Worm (Caenorhabditis elegans) whole organism, L4 larva: Measurements from ENCODE around the gene C14A4.6.

ENCODE experiments used
- F44E2.7 ChIP-seq: fragments of 200-800 bp; sonication (Bioruptor generic); IDR thresholded peaks from 2 replicates; pipeline ENCODE4 v2.1.2; 2022; ENCODE audit warnings: missing genetic modification characterization, missing compliant biosample characterization
- F49E8.2 ChIP-seq: sonication (generic microtip); optimal IDR thresholded peaks from 2 replicates; lab custom pipeline; 2016; ENCODE audit warnings: missing compliant biosample characterization, mild to moderate bottlenecking, missing genetic modification characterization, borderline replicate concordance
- T20F7.1 ChIP-seq: fragments of 200-800 bp; sonication (Bioruptor generic); optimal IDR thresholded peaks from 2 replicates; lab custom pipeline; 2018; ENCODE audit warnings: mild to moderate bottlenecking, missing genetic modification characterization, missing compliant biosample characterization
- Y105C5A.15 ChIP-seq: fragments of 200-800 bp; sonication (Bioruptor generic); IDR thresholded peaks from 2 replicates; pipeline ENCODE4 v1.3.6; 2022; ENCODE audit warnings: missing genetic modification characterization, missing compliant biosample characterization
- Y75B8A.6 ChIP-seq: fragments of 200-800 bp; sonication (Bioruptor generic); IDR thresholded peaks from 2 replicates; pipeline ENCODE4 v1.3.6; 2022; ENCODE audit warnings: missing genetic modification reagents, missing genetic modification characterization, missing compliant biosample characterization
- ZK337.2 ChIP-seq: fragments of 200-800 bp; sonication (Bioruptor generic); IDR thresholded peaks from 2 replicates; pipeline ENCODE4 v1.3.6; 2022; ENCODE audit warnings: missing genetic modification reagents, missing genetic modification characterization, missing compliant biosample characterization
- aha-1 ChIP-seq: fragments of 150-350 bp; peaks from one replicate; lab custom pipeline; 2014; ENCODE audit warnings: missing biosample characterization, missing genetic modification characterization
- ama-1 ChIP-seq: fragments of 150-350 bp; optimal IDR thresholded peaks from 2 replicates; lab custom pipeline; 2014; ENCODE audit warnings: inconsistent platforms, mixed read lengths
- arid-1 ChIP-seq: fragments of 200-800 bp; sonication (Bioruptor generic); conservative IDR thresholded peaks from 2 replicates; pipeline ENCODE4 v1.3.6; 2022; ENCODE audit warnings: missing genetic modification reagents, missing genetic modification characterization, missing compliant biosample characterization
- ceh-28 ChIP-seq: fragments of 150-350 bp; optimal IDR thresholded peaks from 2 replicates; lab custom pipeline; 2014; ENCODE audit warnings: missing biosample characterization, missing genetic modification reagents, missing genetic modification characterization
- ceh-62 ChIP-seq: sonication (generic microtip); optimal IDR thresholded peaks from 2 replicates; lab custom pipeline; 2017; ENCODE audit warnings: missing biosample characterization, missing genetic modification characterization
- ctbp-1 ChIP-seq: fragments of 200-800 bp; sonication (Bioruptor generic); IDR thresholded peaks from 2 replicates; pipeline ENCODE4 v1.3.6; 2022; ENCODE audit warnings: missing genetic modification reagents, missing genetic modification characterization, missing compliant biosample characterization
- dmd-6 ChIP-seq: fragments of 200-800 bp; sonication (Bioruptor generic); IDR thresholded peaks from 2 replicates; pipeline ENCODE4 v1.3.6; 2022; ENCODE audit warnings: missing genetic modification reagents, missing genetic modification characterization, missing compliant biosample characterization
- dmd-8 ChIP-seq: fragments of 200-800 bp; sonication (Bioruptor generic); IDR thresholded peaks from 2 replicates; pipeline ENCODE4 v1.3.6; 2022; ENCODE audit warnings: missing genetic modification characterization, missing compliant biosample characterization
- dmd-9 ChIP-seq: fragments of 200-800 bp; sonication (Bioruptor generic); IDR thresholded peaks from 2 replicates; pipeline ENCODE4 v1.3.6; 2022; ENCODE audit warnings: missing genetic modification reagents, missing genetic modification characterization, missing compliant biosample characterization
- egl-27 ChIP-seq: sonication (generic microtip); optimal IDR thresholded peaks from 3 replicates; lab custom pipeline; 2017; ENCODE audit warnings: missing biosample characterization, missing genetic modification reagents, missing genetic modification characterization
- egl-43 ChIP-seq: fragments of 200-800 bp; sonication (Bioruptor generic); IDR thresholded peaks from 2 replicates; pipeline ENCODE4 v1.3.6; 2022; ENCODE audit warnings: missing genetic modification reagents, missing genetic modification characterization, missing compliant biosample characterization
- hif-1 ChIP-seq, 2 experiments: sonication (generic microtip); optimal IDR thresholded peaks; 2 replicates each; lab custom pipeline; 2016 to 2017; ENCODE audit warnings: missing compliant biosample characterization in 2 of 2, missing genetic modification characterization in 2 of 2, missing genetic modification reagents in 2 of 2, missing genotype in 2 of 2, mild to moderate bottlenecking in 1 of 2
- hmg-1.1 ChIP-seq: fragments of 200-800 bp; sonication (Bioruptor generic); IDR thresholded peaks from 2 replicates; pipeline ENCODE4 v1.3.6; 2022; ENCODE audit warnings: missing genetic modification reagents, missing genetic modification characterization, missing compliant biosample characterization
- jun-1 ChIP-seq: fragments of 150-350 bp; optimal IDR thresholded peaks from 2 replicates; lab custom pipeline; 2014; ENCODE audit warnings: missing biosample characterization, missing genetic modification reagents, missing genetic modification characterization
- lim-7 ChIP-seq: fragments of 200-800 bp; sonication (Bioruptor generic); IDR thresholded peaks from 2 replicates; pipeline ENCODE4 v1.3.6; 2022; ENCODE audit warnings: missing genetic modification characterization, missing compliant biosample characterization
- lin-1 ChIP-seq: fragments of 200-800 bp; sonication (Bioruptor generic); IDR thresholded peaks from 2 replicates; pipeline ENCODE4 v1.3.6; 2022; ENCODE audit warnings: missing genetic modification reagents, missing genetic modification characterization, missing compliant biosample characterization
- lin-13 ChIP-seq: fragments of 150-350 bp; optimal IDR thresholded peaks from 2 replicates; lab custom pipeline; 2014; ENCODE audit warnings: missing biosample characterization, missing genetic modification reagents, missing genetic modification characterization
- lin-38 ChIP-seq: fragments of 200-800 bp; sonication (Bioruptor generic); IDR thresholded peaks from 2 replicates; pipeline ENCODE4 v1.3.6; 2022; ENCODE audit warnings: missing genetic modification reagents, missing genetic modification characterization, missing compliant biosample characterization
- lir-3 ChIP-seq: sonication (generic microtip); optimal IDR thresholded peaks from 2 replicates; lab custom pipeline; 2016; ENCODE audit warnings: mild to moderate bottlenecking, missing genetic modification characterization, missing compliant biosample characterization
- madf-5 ChIP-seq, 2 experiments: fragments of 200-800 bp; sonication (Bioruptor generic); IDR thresholded peaks; 2 replicates each; pipeline ENCODE4 v1.3.6; 2022; ENCODE audit warnings: missing compliant biosample characterization in 2 of 2, missing genetic modification characterization in 2 of 2
- mes-2 ChIP-seq: sonication (generic microtip); optimal IDR thresholded peaks from 2 replicates; lab custom pipeline; 2016; ENCODE audit warnings: missing genotype, mild to moderate bottlenecking, missing genetic modification characterization, missing compliant biosample characterization; ENCODE audit not compliant: poor library complexity, severe bottlenecking
- nhr-10 ChIP-seq: fragments of 150-350 bp; optimal IDR thresholded peaks from 2 replicates; lab custom pipeline; 2014; ENCODE audit warnings: missing biosample characterization, missing genetic modification characterization
- nhr-25 ChIP-seq: sonication (generic microtip); optimal IDR thresholded peaks from 2 replicates; lab custom pipeline; 2017; ENCODE audit warnings: missing genetic modification characterization, mild to moderate bottlenecking, missing compliant biosample characterization, antibody characterized with exemption, moderate library complexity, borderline replicate concordance; ENCODE audit not compliant: insufficient read depth
- nhr-28 ChIP-seq: fragments of 150-350 bp; optimal IDR thresholded peaks from 2 replicates; lab custom pipeline; 2014; ENCODE audit warnings: missing biosample characterization, missing genetic modification characterization
- pha-4 ChIP-seq, 2 experiments: fragments of 150-350 bp in 1 of 2; fragments of 200-800 bp in 1 of 2; sonication (Bioruptor generic) in 1 of 2; IDR thresholded peaks in 1 of 2; optimal IDR thresholded peaks in 1 of 2; 2 replicates each; pipeline versions ENCODE4 v1.3.6 to Lab custom; 2014 to 2022; ENCODE audit warnings: missing genetic modification characterization in 2 of 2, missing genetic modification reagents in 2 of 2, missing biosample characterization in 1 of 2, missing compliant biosample characterization in 1 of 2
- sdz-12 ChIP-seq: fragments of 200-800 bp; sonication (Bioruptor generic); optimal IDR thresholded peaks from 2 replicates; lab custom pipeline; 2018; ENCODE audit warnings: mild to moderate bottlenecking, missing genetic modification characterization, missing compliant biosample characterization
- set-16 ChIP-seq: fragments of 200-800 bp; sonication (Bioruptor generic); IDR thresholded peaks from 2 replicates; pipeline ENCODE4 v1.3.6; 2022; ENCODE audit warnings: missing genetic modification reagents, missing genetic modification characterization, missing compliant biosample characterization
- skn-1 ChIP-seq: fragments of 150-350 bp; optimal IDR thresholded peaks from 2 replicates; lab custom pipeline; 2014; ENCODE audit warnings: missing biosample characterization, missing genetic modification characterization
- snpc-1.2 ChIP-seq: fragments of 200-800 bp; sonication (Bioruptor generic); IDR thresholded peaks from 2 replicates; pipeline ENCODE4 v1.3.6; 2022; ENCODE audit warnings: missing genetic modification reagents, missing genetic modification characterization, missing compliant biosample characterization
- tra-1 ChIP-seq: fragments of 200-800 bp; sonication (Bioruptor generic); IDR thresholded peaks from 2 replicates; pipeline ENCODE4 v1.3.6; 2022; ENCODE audit warnings: missing genetic modification reagents, missing genetic modification characterization, missing compliant biosample characterization
- vab-7 ChIP-seq: fragments of 200-800 bp; sonication (Bioruptor generic); IDR thresholded peaks from 2 replicates; pipeline ENCODE4 v1.3.6; 2022; ENCODE audit warnings: missing genetic modification reagents, missing genetic modification characterization, missing compliant biosample characterization
- zag-1 ChIP-seq: fragments of 150-350 bp; optimal IDR thresholded peaks from 2 replicates; lab custom pipeline; 2014; ENCODE audit warnings: missing biosample characterization, missing genetic modification characterization
- zfp-2 ChIP-seq: sonication (generic microtip); optimal IDR thresholded peaks from 2 replicates; lab custom pipeline; 2016; ENCODE audit warnings: mild to moderate bottlenecking, missing genetic modification characterization, missing compliant biosample characterization
- zfp-3 ChIP-seq: fragments of 200-800 bp; sonication (Bioruptor generic); conservative IDR thresholded peaks from 2 replicates; pipeline ENCODE4 v1.3.6; 2022; ENCODE audit warnings: missing genetic modification reagents, missing genetic modification characterization, missing compliant biosample characterization
- zip-11 ChIP-seq: fragments of 200-800 bp; sonication (Bioruptor generic); IDR thresholded peaks from 2 replicates; pipeline ENCODE4 v1.3.6; 2022; ENCODE audit warnings: missing genetic modification characterization, missing compliant biosample characterization

The C14A4.6 gene

ce11 chrII:10545924-10546783, 48.4 kb downstream of the C14A4.6 start (continued):
- TF ChIP-seq ceh-62 (tag; lab: Kevin White, UChicago) (no peak), zip-11 (no peak), zfp-2 (no peak), lin-1 (GFP tag; lab: Robert Waterston, UW) (0 out of 2 replicates have a peak, but pooled peaks have one; percentile 18), lir-3 (tag; lab: Kevin White, UChicago) (no peak), F49E8.2 (tag; lab: Kevin White, UChicago) (no peak), tra-1 (GFP tag; lab: Robert Waterston, UW) (peak; percentile 41; the same call in 1 of the 2 replicates)

DNA sequence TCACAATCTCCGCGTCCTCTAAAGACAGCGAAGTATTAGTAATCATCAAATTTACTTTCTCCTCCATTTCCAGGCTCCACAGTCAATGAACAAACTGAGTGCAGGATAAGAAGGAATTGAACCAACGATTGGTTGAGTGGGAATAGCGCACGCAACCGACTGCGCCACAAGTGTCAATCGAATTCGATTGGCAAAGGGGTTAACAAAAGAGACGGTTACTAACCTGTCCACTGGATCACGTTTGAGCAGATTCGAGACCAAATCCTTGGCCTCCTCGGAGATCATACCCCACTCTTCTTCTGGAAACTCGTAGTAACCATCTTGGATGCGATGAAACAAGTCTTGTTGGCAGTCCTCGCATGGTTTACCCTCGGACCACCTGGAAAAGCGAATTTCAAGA, 49.4 kb downstream of the C14A4.6 start:
- TF ChIP-seq Y105C5A.15 (GFP tag; lab: Robert Waterston, UW) (no peak), ZK337.2 (GFP tag; lab: Robert Waterston, UW) (0 out of 2 replicates have a peak, but pooled peaks have one; percentile 30), ctbp-1 (GFP tag; lab: Robert Waterston, UW) (peak; percentile 36; the same call in 1 of the 2 replicates), dmd-8 (no peak), skn-1 (tag; lab: Kevin White, UChicago) (no peak), madf-5 (GFP tag; IDR thresholded peaks at IDR 0.05; lab: Robert Waterston, UW) (peak in 1 of 2 experiments; percentile 49; a peak in 1 of 4 replicates), set-16 (GFP tag; lab: Robert Waterston, UW) (no peak), egl-43 (peak; percentile 50), Y75B8A.6 (GFP tag; lab: Robert Waterston, UW) (peak; percentile 75; the same call in 1 of the 2 replicates), mes-2 (tag; lab: Kevin White, UChicago) (no peak), nhr-28 (no peak), lin-13 (GFP tag; lab: Kevin White, UChicago) (peak; percentile 69), pha-4 (GFP tag; IDR thresholded peaks at IDR 0.05; lab: Robert Waterston, UW) (0 out of 2 replicates have a peak, but pooled peaks have one; percentile 27), pha-4 (tag; optimal IDR thresholded peaks at IDR 0.05; lab: Kevin White, UChicago) (no peak), aha-1 (tag; lab: Kevin White, UChicago) (peak; percentile 99), sdz-12 (peak; percentile 68), lim-7 (GFP tag; lab: Robert Waterston, UW) (0 out of 2 replicates have a peak, but pooled peaks have one; percentile 55), vab-7 (GFP tag; lab: Robert Waterston, UW) (no peak), lin-38 (GFP tag; lab: Robert Waterston, UW) (peak; percentile 42; the same call in 1 of the 2 replicates), nhr-25 (tag; lab: Kevin White, UChicago) (peak; percentile 3), dmd-6 (GFP tag; lab: Robert Waterston, UW) (no peak), T20F7.1 (peak; percentile 2), jun-1 (tag; lab: Kevin White, UChicago) (no peak), F44E2.7 (GFP tag; lab: Robert Waterston, UW) (no peak), zfp-3 (GFP tag; lab: Robert Waterston, UW) (0 out of 2 replicates have a peak, but pooled peaks have one; percentile 24), snpc-1.2 (GFP tag; lab: Robert Waterston, UW) (peak; percentile 64; the same call in 1 of the 2 replicates), dmd-9 (GFP tag; lab: Robert Waterston, UW) (no peak), hif-1 (tag; optimal IDR thresholded peaks at IDR 0.05; lab: Kevin White, UChicago) (no peak), hmg-1.1 (GFP tag; lab: Robert Waterston, UW) (0 out of 2 replicates have a peak, but pooled peaks have one; percentile 5), lin-1 (GFP tag; lab: Robert Waterston, UW) (peak; percentile 15; the same call in 1 of the 2 replicates), ceh-28 (no peak), nhr-10 (tag; lab: Kevin White, UChicago) (no peak), zag-1 (no peak), arid-1 (GFP tag; lab: Robert Waterston, UW) (peak; percentile 50; the same call in 1 of the 2 replicates), F49E8.2 (tag; lab: Kevin White, UChicago) (peak; percentile 23), ama-1 (lab: Kevin White, UChicago) (peak; percentile 84), egl-27 (tag; lab: Kevin White, UChicago) (no peak)
- TF ChIP-seq, all 104 proteins: peak for 20
